Worm (Caenorhabditis elegans) whole organism, L4/young adult: Measurements from ENCODE around the gene dct-11.

ENCODE experiments used
- W03F9.2 ChIP-seq: fragments of 150-350 bp; optimal IDR thresholded peaks from 2 replicates; lab custom pipeline; 2014; ENCODE audit warnings: missing biosample characterization, missing genetic modification characterization
- him-1 ChIP-seq: sonication (generic microtip); optimal IDR thresholded peaks from 2 replicates; lab custom pipeline; 2016; ENCODE audit warnings: missing genotype, missing genetic modification reagents, missing genetic modification characterization, missing compliant biosample characterization

DNA sequence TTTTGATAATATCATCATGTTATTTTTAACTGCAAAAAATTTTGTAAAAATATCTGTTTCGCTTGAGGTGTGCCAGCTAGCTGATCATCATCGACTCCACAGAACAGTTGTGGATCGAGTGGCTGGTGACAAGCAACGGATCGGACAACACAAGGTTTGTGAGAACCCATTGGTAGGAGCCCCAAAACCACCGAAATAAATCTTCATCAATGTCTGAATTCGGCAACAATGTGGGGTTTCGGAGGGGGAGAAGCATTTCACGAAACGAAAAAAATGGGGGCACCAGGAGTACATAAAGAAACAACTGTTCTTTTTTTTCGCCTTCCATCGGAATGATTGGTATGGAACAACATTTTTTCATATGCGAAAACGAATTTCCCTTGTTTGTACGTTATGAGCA lies 24.2 kb downstream of the dct-11 start:
- no peak for TF ChIP-seq him-1 (tag; lab: Kevin White, UChicago)
- no peak for TF ChIP-seq W03F9.2 (tag; lab: Kevin White, UChicago)
